Worm (Caenorhabditis elegans): Measurements from ENCODE around the gene E02C12.11.
"Not testable (repeated sequence)": the region's sequence is repeated elsewhere in the genome, so short reads cannot be mapped to it uniquely, and the experiment has no call there.

E02C12.11 gene

ce11 chrV:9379808-9380207 lies at the start of gene E02C12.11:
Gene E02C12.11, minus strand, starts transcription at chrV:9379908.
- TF ChIP-seq unc-62 (GFP tag; optimal IDR thresholded peaks at IDR 0.05): not testable (repeated sequence)

- no peak for TF ChIP-seq unc-62 (GFP tag; optimal IDR thresholded peaks at IDR 0.05)
These were observed 47.4 kb upstream of the E02C12.11 start, which contains the start of gene F36D4.6 for ce11 chrV:9427075-9427474. Gene F36D4.6, minus strand, starts transcription at chrV:9427175.

ce11 chrV:9425593-9425992 lies 45.9 kb upstream of the E02C12.11 start, which contains the start of gene F36D4.5:
Gene F36D4.5, minus strand, starts transcription at chrV:9425817.
- no peak for TF ChIP-seq unc-62 (GFP tag; optimal IDR thresholded peaks at IDR 0.05)

ce11 chrV:9424514-9424913 lies 44.8 kb upstream of the E02C12.11 start:
- no peak for TF ChIP-seq unc-62 (GFP tag; optimal IDR thresholded peaks at IDR 0.05)

ce11 chrV:9423539-9423938 lies 43.8 kb upstream of the E02C12.11 start:
- TF ChIP-seq unc-62 (GFP tag; optimal IDR thresholded peaks at IDR 0.05): no peak

ce11 chrV:9422745-9423144 lies 43.0 kb upstream of the E02C12.11 start:
- TF ChIP-seq unc-62 (GFP tag; optimal IDR thresholded peaks at IDR 0.05): no peak

- no peak for TF ChIP-seq unc-62 (GFP tag; optimal IDR thresholded peaks at IDR 0.05)
These were observed 36.9 kb upstream of the E02C12.11 start, which contains the start of gene F36D4.1 for ce11 chrV:9416624-9417023. Gene F36D4.1, plus strand, starts transcription at chrV:9416924.

- TF ChIP-seq unc-62 (GFP tag; optimal IDR thresholded peaks at IDR 0.05): no peak
These were observed 34.8 kb upstream of the E02C12.11 start, which contains the start of gene F36D4.4 for ce11 chrV:9414516-9414915. Gene F36D4.4, minus strand, starts transcription at chrV:9414616.

ce11 chrV:9408869-9409268 lies 29.2 kb upstream of the E02C12.11 start:
- no peak for TF ChIP-seq unc-62 (GFP tag; optimal IDR thresholded peaks at IDR 0.05)

- no peak for TF ChIP-seq unc-62 (GFP tag; optimal IDR thresholded peaks at IDR 0.05)
These were observed 27.2 kb upstream of the E02C12.11 start for ce11 chrV:9406890-9407289.

- no peak for TF ChIP-seq unc-62 (GFP tag; optimal IDR thresholded peaks at IDR 0.05)
These were observed 20.2 kb upstream of the E02C12.11 start, which contains the start of gene trpp-4 for ce11 chrV:9399886-9400373. Gene trpp-4, plus strand, starts transcription at chrV:9400327.

- TF ChIP-seq unc-62 (GFP tag; optimal IDR thresholded peaks at IDR 0.05): no peak
These were observed 15.4 kb upstream of the E02C12.11 start for ce11 chrV:9394938-9395639.

ce11 chrV:9391959-9392358 lies 12.3 kb upstream of the E02C12.11 start:
- no peak for TF ChIP-seq unc-62 (GFP tag; optimal IDR thresholded peaks at IDR 0.05)

- TF ChIP-seq unc-62 (GFP tag; optimal IDR thresholded peaks at IDR 0.05): no peak
These were observed 6.4 kb upstream of the E02C12.11 start, which contains the start of gene hum-2 for ce11 chrV:9386143-9386542. Gene hum-2, plus strand, starts transcription at chrV:9386175.

- no peak for TF ChIP-seq unc-62 (GFP tag; optimal IDR thresholded peaks at IDR 0.05)
These were observed 5.2 kb upstream of the E02C12.11 start for ce11 chrV:9384949-9385348.

ce11 chrV:9384359-9384758 lies 4.7 kb upstream of the E02C12.11 start:
- TF ChIP-seq unc-62 (GFP tag; optimal IDR thresholded peaks at IDR 0.05): no peak
